Worm (Caenorhabditis elegans) whole organism, midembryonic: ENCODE data around the gene R10E4.7.

Experiments used
- T22C8.4 ChIP-seq: fragments of 200-800 bp; sonication (Bioruptor generic); IDR thresholded peaks from 2 replicates; pipeline ENCODE4 v1.3.6; 2022; ENCODE audit warnings: missing genetic modification characterization, missing compliant biosample characterization
- cog-1 ChIP-seq: sonication (generic microtip); optimal IDR thresholded peaks from 2 replicates; lab custom pipeline; 2016; ENCODE audit warnings: missing genetic modification characterization, missing compliant biosample characterization
- flt-1 ChIP-seq: fragments of 200-800 bp; sonication (Bioruptor generic); IDR thresholded peaks from 2 replicates; pipeline ENCODE4 v1.3.6; 2022; ENCODE audit warnings: missing genetic modification characterization, missing compliant biosample characterization
- ref-1 ChIP-seq: fragments of 200-800 bp; sonication (Bioruptor generic); conservative IDR thresholded peaks from 2 replicates; pipeline ENCODE4 v1.3.6; 2022; ENCODE audit warnings: missing genetic modification reagents, missing genetic modification characterization, missing compliant biosample characterization
- tab-1 ChIP-seq: fragments of 200-800 bp; sonication (Bioruptor generic); IDR thresholded peaks from 2 replicates; pipeline ENCODE4 v1.3.6; 2022; ENCODE audit warnings: missing genetic modification characterization, missing compliant biosample characterization
- ztf-29 ChIP-seq: fragments of 200-800 bp; sonication (Bioruptor generic); IDR thresholded peaks from 2 replicates; pipeline ENCODE4 v1.3.6; 2022; ENCODE audit warnings: missing genetic modification reagents, missing genetic modification characterization, missing compliant biosample characterization

DNA sequence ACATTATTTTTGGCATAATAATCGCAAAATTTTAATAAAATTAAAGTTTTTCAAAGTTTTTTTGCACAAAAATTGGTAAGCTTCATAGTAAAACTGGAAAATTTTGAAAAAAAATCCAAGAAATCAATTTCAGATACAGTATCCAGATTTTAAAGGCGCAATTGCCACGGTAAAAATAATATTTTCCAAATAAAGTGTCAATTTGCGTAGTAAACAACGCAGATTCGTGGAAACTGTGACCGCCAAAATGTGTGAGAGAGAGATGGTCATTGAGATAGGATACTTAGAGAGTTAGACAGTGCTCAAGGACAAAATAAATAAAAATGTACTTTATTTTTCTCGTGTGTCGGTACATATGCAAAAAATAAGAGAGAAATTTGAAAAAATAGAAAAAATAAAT is 8.2 kb downstream of the R10E4.7 start:
- TF ChIP-seq ztf-29: no peak
- no peak for TF ChIP-seq T22C8.4 (GFP tag; lab: Robert Waterston, UW)
- TF ChIP-seq cog-1 (tag; lab: Kevin White, UChicago): no peak
- TF ChIP-seq ref-1: no peak
- TF ChIP-seq flt-1 (GFP tag; lab: Robert Waterston, UW): no peak
- TF ChIP-seq tab-1: no peak
